Fruit fly (Drosophila melanogaster): Measurements from ENCODE around the gene CG7294.

CG7294 gene

DNA sequence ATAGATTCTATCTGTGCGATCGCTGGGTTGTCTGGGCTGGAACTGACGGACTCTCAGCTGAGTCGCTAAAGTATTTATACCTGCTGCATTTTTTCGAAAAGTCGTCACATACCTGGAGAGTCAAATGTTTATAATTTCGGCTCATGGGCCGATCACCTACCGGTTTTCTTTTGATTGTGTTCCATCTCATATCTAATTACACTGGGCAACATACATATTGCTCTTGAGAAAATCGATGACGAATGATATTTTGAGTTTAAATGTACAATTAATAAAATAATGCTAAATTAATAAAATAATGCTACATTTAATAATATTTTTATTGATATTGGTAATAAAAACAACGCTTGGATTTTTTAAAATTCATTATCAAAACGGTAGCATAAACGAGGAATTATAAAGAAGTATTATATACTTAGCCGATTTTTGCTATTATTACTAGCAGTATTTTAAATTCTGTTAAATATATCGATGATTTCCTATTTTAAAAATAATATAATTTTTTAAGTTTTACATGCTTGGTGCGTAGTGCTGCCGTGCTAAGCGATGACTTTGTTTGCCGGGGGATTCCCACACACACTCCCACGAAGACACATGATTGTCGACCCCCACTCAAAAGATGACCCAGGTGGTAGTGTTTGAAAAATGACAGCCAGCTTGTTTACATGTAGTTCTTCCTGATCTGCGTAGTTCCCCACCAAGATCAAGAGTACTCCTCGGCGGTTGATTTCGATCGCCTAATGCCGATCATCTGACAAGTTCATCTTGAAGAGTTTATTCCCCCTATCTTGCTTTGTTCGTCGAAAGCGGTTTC is at the start of gene CG7294:
Gene CG7294, minus strand, starts transcription at position 51 of the 814 bp plus-strand sequence.
- TF ChIP-seq CG17801 (GFP tag; optimal IDR thresholded peaks at IDR 0.05; ENCODE audit: partially characterized antibody), result no peak

DNA sequence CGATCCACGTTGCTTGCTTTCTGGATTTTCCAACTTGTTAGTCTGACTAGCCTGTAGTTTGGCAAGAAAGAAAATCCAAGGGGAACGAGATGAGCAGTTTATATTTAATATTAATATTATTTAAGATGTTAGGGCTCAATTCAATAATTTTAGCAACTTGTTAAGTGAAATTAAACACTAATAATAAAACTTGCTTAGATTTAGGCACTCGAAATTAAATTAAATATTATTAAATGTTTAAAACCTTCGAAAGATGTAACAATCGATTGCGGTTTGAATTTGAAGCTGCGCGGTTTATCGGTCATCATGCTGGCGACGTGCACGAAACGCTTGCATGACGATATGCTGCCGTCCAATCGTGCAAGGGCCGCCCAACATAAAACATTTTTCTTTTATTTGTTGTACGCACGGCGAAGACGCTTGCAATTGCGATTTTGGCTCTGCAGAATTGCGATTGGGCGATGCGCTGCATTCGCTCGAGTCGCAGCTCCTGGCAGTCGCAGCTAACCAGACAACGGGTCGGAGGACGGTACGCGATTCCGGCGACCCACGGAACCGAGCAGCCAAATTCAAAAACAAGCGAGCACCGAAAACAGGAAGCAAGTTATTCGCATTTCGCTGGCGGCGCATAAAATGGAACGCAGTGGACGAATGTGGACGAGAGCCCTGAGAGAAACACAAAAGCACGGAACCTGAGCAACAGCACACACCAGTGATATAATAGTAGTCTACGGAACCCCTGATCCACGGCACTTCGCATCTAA is 48.1 kb upstream of the CG7294 start, which contains the start of the genes Vha16-5 and CG12299:
Gene Vha16-5, minus strand, starts transcription at position 51 of the 764 bp plus-strand sequence.
Gene CG12299, plus strand, starts transcription at position 353 of the 764 bp plus-strand sequence.
- peak; percentile 80 for TF ChIP-seq CG17801 (GFP tag; optimal IDR thresholded peaks at IDR 0.05; ENCODE audit: partially characterized antibody)

DNA sequence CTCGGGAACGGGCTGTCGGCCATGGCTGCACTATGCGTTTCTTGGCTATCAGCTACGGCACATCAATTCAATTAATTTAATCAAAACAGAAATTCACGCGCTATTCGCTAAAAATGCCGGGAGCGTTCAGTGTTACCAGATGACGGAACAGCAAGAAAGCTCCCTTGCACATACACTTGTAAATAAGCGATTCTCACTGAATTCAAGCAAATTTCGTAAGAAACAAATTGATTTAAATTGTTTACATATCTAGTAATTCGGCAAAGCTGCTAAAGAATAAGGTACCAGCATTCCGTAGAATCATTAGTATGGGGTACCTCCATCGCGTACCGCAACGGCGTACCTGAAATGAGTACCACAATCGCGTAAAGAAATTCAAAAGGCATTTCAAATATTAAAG is 46.9 kb upstream of the CG7294 start, which contains the start of gene Nup107:
Gene Nup107, minus strand, starts transcription at position 149 of the 400 bp plus-strand sequence.
- no peak for TF ChIP-seq CG17801 (GFP tag; optimal IDR thresholded peaks at IDR 0.05; ENCODE audit: partially characterized antibody)

DNA sequence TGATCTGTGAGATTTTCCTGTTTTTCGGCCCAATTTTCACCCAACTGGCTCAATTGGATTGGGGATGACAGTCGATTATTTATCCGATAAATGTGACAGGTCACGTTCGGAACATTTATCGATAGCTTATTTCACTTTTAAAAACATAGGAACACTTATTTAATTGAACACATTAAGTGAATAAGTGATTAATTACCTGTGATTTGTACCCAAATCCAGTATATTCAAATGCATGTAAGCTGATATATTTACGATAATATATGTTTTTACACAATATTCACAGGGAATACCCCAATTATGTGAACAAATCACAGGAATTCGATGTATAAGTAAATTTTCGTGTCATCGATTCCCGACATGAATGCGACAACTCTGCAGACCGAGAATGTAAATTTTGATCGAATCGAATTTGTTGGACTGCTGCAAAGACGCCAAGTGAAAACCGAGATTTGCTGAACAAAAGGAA is 43.3 kb upstream of the CG7294 start, which contains the start of the genes EMC3 and Dpy-30L1:
Gene EMC3, minus strand, starts transcription at position 81 of the 466 bp plus-strand sequence.
Gene Dpy-30L1, plus strand, starts transcription at position 311 of the 466 bp plus-strand sequence.
- peak; percentile 51 for TF ChIP-seq CG17801 (GFP tag; optimal IDR thresholded peaks at IDR 0.05; ENCODE audit: partially characterized antibody)

DNA sequence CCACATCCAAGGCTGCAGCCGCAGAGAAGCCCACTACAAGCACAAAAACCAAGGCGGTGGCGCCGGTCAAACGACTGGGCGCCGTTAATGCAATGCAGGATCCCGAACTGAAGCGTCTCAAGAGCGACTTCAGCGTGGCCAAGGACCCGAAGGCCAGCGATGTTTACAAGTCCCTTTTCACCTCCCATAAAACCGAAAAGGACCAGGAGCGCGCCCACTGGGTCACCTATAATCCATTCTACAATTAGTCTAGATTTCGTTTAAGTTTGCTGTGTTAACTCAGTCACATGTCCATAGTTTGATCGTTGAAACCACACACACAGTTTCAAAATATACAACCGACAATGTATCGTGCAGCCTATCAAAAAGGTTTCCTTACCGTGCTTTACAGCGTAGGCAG is 40.9 kb upstream of the CG7294 start, which contains the start of gene CG17118:
Gene CG17118, plus strand, starts transcription at position 301 of the 400 bp plus-strand sequence.
- TF ChIP-seq CG17801 (GFP tag; optimal IDR thresholded peaks at IDR 0.05; ENCODE audit: partially characterized antibody), result no peak

DNA sequence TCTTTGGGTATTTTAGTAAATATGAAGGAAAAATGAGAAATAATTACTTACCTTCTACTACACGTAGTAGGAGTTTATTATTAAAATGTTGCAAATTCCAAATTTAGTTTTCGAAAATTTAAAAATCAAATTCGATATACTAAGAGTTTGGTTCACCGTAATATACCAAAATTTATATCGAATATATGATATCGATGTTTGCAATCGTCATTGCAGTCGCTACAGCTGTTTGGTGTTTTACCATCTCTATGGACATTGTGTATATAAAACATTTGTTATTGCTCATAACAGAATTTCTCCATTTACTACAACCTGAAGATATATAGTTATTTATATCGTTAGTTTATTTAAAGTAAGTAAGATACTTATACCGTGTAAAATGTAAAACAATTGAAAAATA is 39.7 kb upstream of the CG7294 start, which contains the start of gene CG6443:
Gene CG6443, plus strand, starts transcription at position 228 of the 400 bp plus-strand sequence.
- TF ChIP-seq CG17801 (GFP tag; optimal IDR thresholded peaks at IDR 0.05; ENCODE audit: partially characterized antibody), result no peak

DNA sequence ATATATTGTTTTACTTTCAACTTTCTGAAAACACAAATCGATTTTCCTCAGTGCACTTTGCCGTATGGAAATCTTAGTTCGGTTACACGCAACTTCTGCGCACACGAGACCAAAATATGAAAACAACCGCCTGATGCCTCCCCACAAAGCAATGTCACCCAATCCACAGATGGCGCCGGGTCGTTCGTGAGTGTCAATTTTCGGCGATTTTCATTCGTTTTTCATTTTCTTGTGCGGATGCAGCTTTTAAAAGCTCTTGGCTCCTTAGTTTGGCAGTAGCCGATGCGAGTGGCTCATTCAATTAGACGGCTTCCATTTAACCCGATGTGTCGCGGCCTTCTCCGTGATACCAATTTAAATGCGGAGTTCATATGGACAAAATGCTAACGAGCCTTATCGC is 34.8 kb upstream of the CG7294 start, which contains the start of gene CG6431:
Gene CG6431, plus strand, starts transcription at position 301 of the 400 bp plus-strand sequence.
- no peak for TF ChIP-seq CG17801 (GFP tag; optimal IDR thresholded peaks at IDR 0.05; ENCODE audit: partially characterized antibody)

DNA sequence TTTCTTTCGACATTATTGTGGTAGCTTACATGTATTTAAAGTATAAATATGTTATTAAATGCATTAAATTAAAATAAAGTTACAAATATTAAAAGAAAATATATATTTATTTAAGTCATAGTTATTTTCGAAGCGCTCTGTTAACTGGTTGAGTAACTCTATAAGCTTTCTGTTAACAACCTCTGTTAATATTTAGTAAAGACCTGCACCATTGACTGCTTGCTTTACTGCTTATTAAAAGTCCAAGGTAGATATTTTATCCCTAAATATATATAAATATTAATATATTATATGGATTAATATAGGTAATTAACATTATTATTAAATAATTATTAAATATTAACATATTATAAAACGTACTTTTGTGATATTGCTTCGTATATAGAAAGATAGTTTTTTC is 32.5 kb upstream of the CG7294 start:
- TF ChIP-seq CG17801 (GFP tag; optimal IDR thresholded peaks at IDR 0.05; ENCODE audit: partially characterized antibody), result no peak

DNA sequence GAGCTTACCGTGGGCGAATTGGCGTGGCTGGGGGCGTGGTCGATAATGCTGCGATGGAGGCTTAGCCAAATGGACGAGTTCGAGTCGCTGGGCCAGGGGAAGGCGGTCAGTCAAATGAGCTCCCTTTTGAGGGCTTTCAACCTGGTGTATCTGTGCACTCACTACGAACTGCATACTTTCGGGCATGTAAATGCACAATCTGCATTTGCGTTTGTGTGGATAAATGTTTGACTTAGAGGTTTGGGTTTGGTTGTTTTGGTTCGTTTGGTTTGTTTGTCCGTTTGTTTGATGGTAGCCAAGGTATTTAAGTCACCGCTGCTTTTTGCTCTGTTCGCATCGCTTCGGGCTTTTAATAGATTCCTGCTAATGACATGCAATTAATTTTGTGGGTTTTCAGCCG is 22.1 kb upstream of the CG7294 start:
- no peak for TF ChIP-seq CG17801 (GFP tag; optimal IDR thresholded peaks at IDR 0.05; ENCODE audit: partially characterized antibody)

DNA sequence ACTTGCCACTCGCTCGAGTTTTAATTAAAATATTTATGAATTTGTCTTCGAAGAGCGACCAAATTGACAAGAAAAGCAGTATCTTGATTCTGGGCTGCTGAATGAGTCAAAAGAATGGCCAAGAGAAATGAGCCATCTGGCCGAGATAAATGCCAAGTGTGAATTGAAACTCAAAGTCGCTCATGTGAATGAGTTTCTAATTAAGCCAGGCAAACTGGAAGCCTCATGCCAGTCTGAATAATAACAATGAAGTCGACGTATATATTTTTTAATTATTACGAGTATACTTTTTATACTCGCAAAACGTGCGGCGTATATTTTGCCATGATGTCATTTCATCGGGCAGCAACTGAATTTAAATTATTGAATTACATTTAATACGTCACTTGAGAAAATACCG is 20.3 kb upstream of the CG7294 start, which contains the start of gene Lip2:
Gene Lip2, minus strand, starts transcription at position 101 of the 400 bp plus-strand sequence.
- TF ChIP-seq CG17801 (GFP tag; optimal IDR thresholded peaks at IDR 0.05; ENCODE audit: partially characterized antibody), result no peak

DNA sequence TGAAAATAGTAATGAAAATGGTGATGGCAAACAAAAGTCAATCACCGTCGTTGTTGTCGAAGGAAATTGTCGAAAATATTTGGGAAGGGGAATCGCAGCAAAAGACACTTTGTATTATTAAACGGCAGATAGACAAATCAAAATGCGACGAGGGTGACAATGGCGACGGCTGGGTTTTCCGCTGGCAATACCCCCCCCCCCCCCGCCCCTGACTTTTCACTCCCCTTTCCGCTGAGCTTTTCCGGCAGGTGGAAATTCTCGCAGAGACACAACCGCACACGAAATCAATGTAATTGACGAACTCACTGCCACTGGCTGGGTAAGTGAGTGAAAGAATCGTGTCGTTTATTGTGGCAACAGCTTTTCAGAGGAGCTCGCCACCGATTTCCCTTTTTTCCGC is 19.0 kb upstream of the CG7294 start:
- TF ChIP-seq CG17801 (GFP tag; optimal IDR thresholded peaks at IDR 0.05; ENCODE audit: partially characterized antibody), result no peak

DNA sequence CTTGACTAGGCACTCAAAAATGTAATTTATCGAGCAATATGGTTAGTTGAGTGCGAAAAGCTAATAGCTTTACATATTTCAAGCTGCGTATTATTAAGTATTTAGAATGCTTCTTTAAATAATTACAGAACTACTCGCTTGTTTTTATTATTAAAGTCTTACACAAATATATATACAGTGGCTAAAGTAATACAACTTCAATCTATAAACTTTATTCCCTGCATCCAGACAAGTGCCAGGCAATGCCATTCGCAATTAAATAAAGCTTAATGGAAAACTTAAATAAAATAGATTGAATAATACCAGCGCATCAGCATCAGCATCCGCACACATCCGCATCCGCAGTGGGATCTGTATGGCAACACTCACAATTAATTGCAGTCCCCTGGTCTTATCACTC is 17.2 kb upstream of the CG7294 start:
- TF ChIP-seq CG17801 (GFP tag; optimal IDR thresholded peaks at IDR 0.05; ENCODE audit: partially characterized antibody), result no peak

DNA sequence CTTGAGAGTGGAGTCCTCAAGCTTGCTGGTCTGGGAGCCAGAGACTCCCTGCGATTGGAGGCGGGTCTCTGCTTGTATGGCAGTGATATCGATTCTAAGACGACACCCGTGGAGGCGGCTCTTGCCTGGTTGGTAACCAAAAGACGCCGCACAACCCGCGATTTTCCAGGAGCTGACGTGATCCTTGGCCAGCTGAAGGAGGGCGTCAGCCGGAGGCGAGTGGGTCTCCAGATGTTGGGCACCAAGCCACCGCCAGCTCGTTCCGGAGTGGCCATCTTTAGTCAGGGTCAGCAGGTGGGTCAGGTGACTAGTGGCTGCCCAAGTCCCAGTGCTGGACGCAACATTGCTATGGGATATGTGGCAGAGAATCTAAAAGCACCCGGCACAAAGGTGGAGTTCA is 15.4 kb upstream of the CG7294 start:
- TF ChIP-seq CG17801 (GFP tag; optimal IDR thresholded peaks at IDR 0.05; ENCODE audit: partially characterized antibody), result no peak

DNA sequence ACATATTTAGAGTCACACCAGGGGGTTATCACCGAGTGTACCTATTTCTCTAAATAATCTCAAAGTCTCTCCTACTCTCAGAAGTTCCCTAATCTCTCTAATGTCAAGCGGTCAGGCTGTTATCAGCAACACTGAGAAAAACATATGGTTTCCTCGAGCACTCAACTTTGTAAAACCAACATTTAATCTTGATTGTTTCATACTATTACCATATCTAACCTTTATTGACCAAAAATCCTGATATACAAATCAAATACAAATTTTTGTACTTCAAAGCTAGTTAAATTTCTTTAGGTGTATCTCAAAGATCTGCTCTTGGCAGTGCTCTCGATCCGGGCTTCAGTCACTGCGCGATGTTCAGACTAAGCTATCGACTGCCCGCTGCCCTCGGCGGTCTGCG is 14.2 kb upstream of the CG7294 start, which contains the start of gene CG6415:
Gene CG6415, plus strand, starts transcription at position 341 of the 400 bp plus-strand sequence.
- no peak for TF ChIP-seq CG17801 (GFP tag; optimal IDR thresholded peaks at IDR 0.05; ENCODE audit: partially characterized antibody)

DNA sequence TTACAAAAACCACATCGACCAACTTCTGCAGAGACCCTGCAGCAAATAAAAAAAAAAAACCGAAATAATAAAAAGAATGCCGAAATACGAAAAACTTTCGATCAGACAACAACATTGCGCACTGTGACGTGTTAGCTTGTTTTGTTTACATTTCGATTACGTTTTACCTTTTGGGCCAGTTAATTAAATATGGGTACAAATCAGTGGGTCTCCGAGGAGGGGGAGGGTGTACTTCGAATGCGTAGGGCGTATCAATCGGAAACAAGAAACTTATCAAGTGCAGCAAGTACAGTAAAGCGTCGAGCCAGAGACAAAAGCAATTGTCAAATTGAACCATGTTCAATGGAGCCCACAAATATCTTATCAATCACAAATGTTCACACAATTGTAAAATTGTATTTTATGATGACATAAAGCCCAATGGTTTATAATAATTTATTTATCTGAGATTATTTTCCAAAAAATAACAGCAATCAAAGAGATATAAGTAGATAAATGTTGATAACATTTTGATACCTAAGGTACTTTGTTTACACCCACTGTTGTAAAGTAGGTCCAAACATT is 12.5 kb upstream of the CG7294 start, which contains the start of gene Lip1:
Gene Lip1, minus strand, starts transcription at position 46 of the 564 bp plus-strand sequence.
- TF ChIP-seq CG17801 (GFP tag; optimal IDR thresholded peaks at IDR 0.05; ENCODE audit: partially characterized antibody), result no peak

Measured in ovary, adult (tissue).